Fruit fly (Drosophila melanogaster) whole organism, embryonic: Measurements from ENCODE around the gene CG31287.
A peak's percentile ranks its signal among the peaks of the same experiment; 100 is the strongest.

ENCODE experiments used
- Antp ChIP-seq: fragments of 200-800 bp; sonication (Bioruptor generic); optimal IDR thresholded peaks from 3 replicates; lab custom pipeline; 2016; ENCODE audit warnings: missing biosample characterization, missing genetic modification characterization
- B-H2 ChIP-seq: fragments of 200-800 bp; sonication (Bioruptor generic); optimal IDR thresholded peaks from 2 replicates; lab custom pipeline; 2018; ENCODE audit warnings: missing biosample characterization, mild to moderate bottlenecking, missing genetic modification characterization
- Bgb ChIP-seq: fragments of 200-800 bp; sonication (Bioruptor generic); IDR thresholded peaks from 2 replicates; pipeline ENCODE4 v1.3.6; 2022; ENCODE audit warnings: missing biosample characterization, missing genetic modification characterization; ENCODE audit not compliant: partially characterized antibody
- CG10209 ChIP-seq: fragments of 200-800 bp; sonication (Bioruptor generic); optimal IDR thresholded peaks from 3 replicates; lab custom pipeline; 2017; ENCODE audit warnings: missing biosample characterization, mild to moderate bottlenecking, missing genetic modification characterization, missing genetic modification reagents
- CG1024 ChIP-seq: fragments of 200-800 bp; sonication (Bioruptor generic); IDR thresholded peaks from 2 replicates; pipeline ENCODE4 v1.3.6; 2022; ENCODE audit warnings: missing biosample characterization, missing genetic modification characterization
- CG10366 ChIP-seq: fragments of 200-800 bp; sonication (Bioruptor generic); IDR thresholded peaks from 2 replicates; pipeline ENCODE4 v1.3.6; 2022; ENCODE audit warnings: missing biosample characterization, missing genetic modification characterization
- CG11456 ChIP-seq: fragments of 200-800 bp; sonication (Bioruptor generic); IDR thresholded peaks from 3 replicates; pipeline ENCODE4 v1.3.6; 2022; ENCODE audit warnings: missing biosample characterization, missing genetic modification characterization
- CG12299 ChIP-seq: fragments of 200-800 bp; sonication (Bioruptor generic); optimal IDR thresholded peaks from 2 replicates; lab custom pipeline; 2018; ENCODE audit warnings: missing biosample characterization, mild to moderate bottlenecking, missing genetic modification characterization
- CG13775 ChIP-seq: fragments of 200-800 bp; sonication (Bioruptor generic); optimal IDR thresholded peaks from 3 replicates; lab custom pipeline; 2017; ENCODE audit warnings: missing biosample characterization, mild to moderate bottlenecking, missing genetic modification characterization
- CG13894 ChIP-seq: fragments of 200-800 bp; sonication (Bioruptor generic); optimal IDR thresholded peaks from 3 replicates; lab custom pipeline; 2018; ENCODE audit warnings: missing biosample characterization, mild to moderate bottlenecking, missing genetic modification characterization, moderate library complexity
- CG15011 ChIP-seq: fragments of 200-800 bp; sonication (Bioruptor generic); optimal IDR thresholded peaks from 3 replicates; lab custom pipeline; 2018; ENCODE audit warnings: missing biosample characterization, mild to moderate bottlenecking, missing genetic modification characterization
- CG15514 ChIP-seq: fragments of 200-800 bp; sonication (Bioruptor generic); optimal IDR thresholded peaks from 3 replicates; lab custom pipeline; 2017; ENCODE audit warnings: missing biosample characterization, missing genetic modification characterization, mild to moderate bottlenecking, moderate library complexity, missing genetic modification reagents
- CG17361 ChIP-seq: fragments of 200-800 bp; sonication (Bioruptor generic); IDR thresholded peaks from 3 replicates; pipeline ENCODE4 v1.3.6; 2022; ENCODE audit warnings: missing biosample characterization, missing genetic modification characterization
- CG30431 ChIP-seq: fragments of 200-800 bp; sonication (Bioruptor generic); optimal IDR thresholded peaks from 2 replicates; lab custom pipeline; 2017; ENCODE audit warnings: missing biosample characterization, missing genetic modification characterization
- CG3163 ChIP-seq: fragments of 200-800 bp; sonication (Bioruptor generic); optimal IDR thresholded peaks from 3 replicates; lab custom pipeline; 2016; ENCODE audit warnings: missing biosample characterization, missing genetic modification characterization
- CG34422 ChIP-seq: fragments of 200-800 bp; sonication (Bioruptor generic); IDR thresholded peaks from 3 replicates; pipeline ENCODE4 v1.3.6; 2022; ENCODE audit warnings: missing biosample characterization, missing genetic modification characterization
- CG3847 ChIP-seq: fragments of 200-800 bp; sonication (Bioruptor generic); IDR thresholded peaks from 2 replicates; pipeline ENCODE4 v1.3.6; 2022; ENCODE audit warnings: missing biosample characterization, missing genetic modification characterization
- CG3995 ChIP-seq: fragments of 200-800 bp; sonication (Bioruptor generic); optimal IDR thresholded peaks from 3 replicates; lab custom pipeline; 2016; ENCODE audit warnings: missing biosample characterization, missing genetic modification characterization
- CG42726 ChIP-seq: fragments of 200-800 bp; sonication (Bioruptor generic); IDR thresholded peaks from 2 replicates; pipeline ENCODE4 v1.3.6; 2022; ENCODE audit warnings: missing biosample characterization, missing genetic modification characterization; ENCODE audit not compliant: partially characterized antibody
- CG4404 ChIP-seq: fragments of 200-800 bp; sonication (Bioruptor generic); IDR thresholded peaks from 2 replicates; pipeline ENCODE4 v1.3.6; 2022; ENCODE audit warnings: missing biosample characterization, missing genetic modification characterization
- CG5245 ChIP-seq: fragments of 200-800 bp; sonication (Bioruptor generic); optimal IDR thresholded peaks from 3 replicates; lab custom pipeline; 2016; ENCODE audit warnings: missing biosample characterization, missing genetic modification characterization
- CG9817 ChIP-seq: fragments of 200-800 bp; sonication (Bioruptor generic); optimal IDR thresholded peaks from 2 replicates; lab custom pipeline; 2018; ENCODE audit warnings: missing biosample characterization, mild to moderate bottlenecking, missing genetic modification characterization, moderate library complexity
- CkIIα-i1 ChIP-seq: fragments of 200-800 bp; sonication (Bioruptor generic); IDR thresholded peaks from 2 replicates; pipeline ENCODE4 v1.3.6; 2022; ENCODE audit warnings: missing biosample characterization, missing genetic modification characterization
- Deaf1 ChIP-seq: fragments of 200-800 bp; optimal IDR thresholded peaks from 3 replicates; lab custom pipeline; 2019; ENCODE audit warnings: missing biosample characterization, mild to moderate bottlenecking, missing genetic modification characterization, moderate library complexity
- Dfd ChIP-seq, 2 experiments: fragments of >200 bp; optimal IDR thresholded peaks; 2 replicates each; lab custom pipeline; 2017; ENCODE audit warnings: missing biosample characterization in 2 of 2, missing genetic modification characterization in 2 of 2
- Drgx ChIP-seq: fragments of 200-800 bp; sonication (Bioruptor generic); IDR thresholded peaks from 2 replicates; pipeline ENCODE4 v1.3.6; 2022; ENCODE audit warnings: missing biosample characterization, missing genetic modification characterization
- Elba2 ChIP-seq: fragments of 200-800 bp; sonication (Bioruptor generic); optimal IDR thresholded peaks from 3 replicates; lab custom pipeline; 2016; ENCODE audit warnings: missing biosample characterization, missing genetic modification characterization
- Ets65A ChIP-seq: fragments of 200-800 bp; sonication (Bioruptor generic); peaks from one replicate; lab custom pipeline; 2016; ENCODE audit warnings: missing biosample characterization, missing genetic modification characterization
- Hr51 ChIP-seq, 2 experiments: fragments of 200-800 bp; sonication (Bioruptor generic); optimal IDR thresholded peaks; 2 replicates in 1 of 2; 3 replicates in 1 of 2; lab custom pipeline; 2016 to 2018; ENCODE audit warnings: missing biosample characterization in 2 of 2, missing genetic modification characterization in 2 of 2, mild to moderate bottlenecking in 1 of 2, moderate library complexity in 1 of 2
- MBD-R2 ChIP-seq: fragments of 200-800 bp; sonication (Bioruptor generic); IDR thresholded peaks from 2 replicates; pipeline ENCODE4 v1.3.6; 2022; ENCODE audit warnings: missing biosample characterization, missing genetic modification characterization
- Opbp ChIP-seq: fragments of 200-800 bp; sonication (Bioruptor generic); IDR thresholded peaks from 3 replicates; pipeline ENCODE4 v1.3.6; 2022; ENCODE audit warnings: missing biosample characterization, missing genetic modification characterization; ENCODE audit not compliant: partially characterized antibody
- Xbp1 ChIP-seq: fragments of 200-800 bp; sonication (Bioruptor generic); optimal IDR thresholded peaks from 3 replicates; lab custom pipeline; 2016; ENCODE audit warnings: missing biosample characterization, mild to moderate bottlenecking, missing genetic modification characterization
- Xrp1 ChIP-seq: fragments of 200-800 bp; sonication (Bioruptor generic); IDR thresholded peaks from 2 replicates; pipeline ENCODE4 v1.3.6; 2022; ENCODE audit warnings: missing biosample characterization, missing genetic modification characterization
- abd-A ChIP-seq: fragments of 200-800 bp; sonication (Bioruptor generic); optimal IDR thresholded peaks from 3 replicates; lab custom pipeline; 2019; ENCODE audit warnings: missing biosample characterization, mild to moderate bottlenecking, missing genetic modification characterization, moderate library complexity
- ato ChIP-seq: fragments of 200-800 bp; sonication (Bioruptor generic); IDR thresholded peaks from 2 replicates; pipeline ENCODE4 v1.3.6; 2022; ENCODE audit warnings: missing biosample characterization, missing genetic modification characterization; ENCODE audit not compliant: partially characterized antibody
- corto ChIP-seq: fragments of 200-800 bp; sonication (Bioruptor generic); optimal IDR thresholded peaks from 2 replicates; lab custom pipeline; 2016; ENCODE audit warnings: missing biosample characterization, mild to moderate bottlenecking, missing genetic modification characterization, moderate library complexity
- dimm ChIP-seq: fragments of 200-800 bp; sonication (Bioruptor generic); IDR thresholded peaks from 2 replicates; pipeline ENCODE4 v1.3.6; 2022; ENCODE audit warnings: missing biosample characterization, missing genetic modification characterization
- disco-r ChIP-seq: fragments of 200-800 bp; sonication (Bioruptor generic); optimal IDR thresholded peaks from 2 replicates; lab custom pipeline; 2016; ENCODE audit warnings: missing biosample characterization, missing genetic modification characterization
- ewg ChIP-seq: fragments of 200-800 bp; sonication (Bioruptor generic); optimal IDR thresholded peaks from 3 replicates; lab custom pipeline; 2017; ENCODE audit warnings: mild to moderate bottlenecking, missing biosample characterization, missing genetic modification reagents, missing genetic modification characterization
- ftz-f1 ChIP-seq: fragments of 200-800 bp; sonication (Bioruptor generic); optimal IDR thresholded peaks from 2 replicates; lab custom pipeline; 2016; ENCODE audit warnings: missing biosample characterization, missing genetic modification characterization
- ind ChIP-seq: fragments of 200-800 bp; sonication (Bioruptor generic); optimal IDR thresholded peaks from 3 replicates; lab custom pipeline; 2016; ENCODE audit warnings: missing biosample characterization, missing genetic modification characterization
- klu ChIP-seq: fragments of 200-800 bp; sonication (Bioruptor generic); IDR thresholded peaks from 2 replicates; pipeline ENCODE4 v1.3.6; 2022; ENCODE audit warnings: missing biosample characterization, missing genetic modification characterization
- lola ChIP-seq, 3 experiments: fragments of >200 bp in 2 of 3; fragments of 200-800 bp in 1 of 3; sonication (Bioruptor generic) in 1 of 3; optimal IDR thresholded peaks; 2 replicates each; lab custom pipeline; 2017 to 2019; ENCODE audit warnings: missing biosample characterization in 3 of 3, missing genetic modification characterization in 3 of 3, mild to moderate bottlenecking in 1 of 3, moderate library complexity in 1 of 3
- onecut ChIP-seq: fragments of 200-800 bp; sonication (Bioruptor generic); IDR thresholded peaks from 2 replicates; pipeline ENCODE4 v1.3.6; 2022; ENCODE audit warnings: missing biosample characterization, missing genetic modification characterization
- row ChIP-seq: fragments of 200-800 bp; sonication (Bioruptor generic); IDR thresholded peaks from 3 replicates; pipeline ENCODE4 v1.3.6; 2022; ENCODE audit warnings: missing biosample characterization, missing genetic modification characterization
- run ChIP-seq: fragments of 200-800 bp; sonication (Bioruptor generic); optimal IDR thresholded peaks from 3 replicates; lab custom pipeline; 2018; ENCODE audit warnings: missing biosample characterization, mild to moderate bottlenecking, missing genetic modification characterization
- shn ChIP-seq: fragments of 200-800 bp; sonication (Bioruptor generic); optimal IDR thresholded peaks from 3 replicates; lab custom pipeline; 2016; ENCODE audit warnings: missing biosample characterization, missing genetic modification characterization
- slp2 ChIP-seq: fragments of 200-800 bp; sonication (Bioruptor generic); optimal IDR thresholded peaks from 2 replicates; lab custom pipeline; 2016; ENCODE audit warnings: missing biosample characterization, missing genetic modification characterization
- twi ChIP-seq: fragments of 200-800 bp; optimal IDR thresholded peaks from 2 replicates; lab custom pipeline; 2019; ENCODE audit warnings: missing biosample characterization, mild to moderate bottlenecking, missing genetic modification characterization, moderate library complexity

The CG31287 gene

dm6 chr3R:16231385-16232307 is 28.5 kb downstream of the CG31287 start (continued):
- TF ChIP-seq CG15514 (GFP tag; lab: Kevin White, UChicago), result peak; percentile 51
- no peak for TF ChIP-seq CG4404 (GFP tag; lab: Robert Waterston, UW)
- TF ChIP-seq ewg (GFP tag; lab: Kevin White, UChicago), result peak; percentile 63
- peak; percentile 64 for TF ChIP-seq CG5245
- peak; percentile 74 for TF ChIP-seq CG30431
- peak; percentile 21 for TF ChIP-seq CG13894
- no peak for TF ChIP-seq Elba2 (GFP tag; lab: Kevin White, UChicago)
- TF ChIP-seq run (tag; lab: Kevin White, UChicago), result peak; percentile 24
- TF ChIP-seq CG17361, result no peak
- TF ChIP-seq Xbp1, result peak; percentile 71
- no peak for TF ChIP-seq CG1024 (GFP tag; lab: Robert Waterston, UW)
- peak; percentile 84 for TF ChIP-seq CG10209
- peak; percentile 76 for TF ChIP-seq ftz-f1
- no peak for TF ChIP-seq Dfd (GFP tag; optimal IDR thresholded peaks at IDR 0.05; lab: Kevin White, UChicago)
- no peak for TF ChIP-seq Opbp (GFP tag; lab: Robert Waterston, UW)
- TF ChIP-seq row (GFP tag; lab: Robert Waterston, UW), result no peak
- peak; percentile 47 to 77 for TF ChIP-seq Hr51 (GFP tag; optimal IDR thresholded peaks at IDR 0.05; lab: Kevin White, UChicago)
- no peak for TF ChIP-seq CG11456 (GFP tag; lab: Robert Waterston, UW)
- TF ChIP-seq CG13775, result peak; percentile 63
- TF ChIP-seq klu (GFP tag; lab: Robert Waterston, UW), result no peak
- TF ChIP-seq Xrp1 (GFP tag; lab: Robert Waterston, UW), result no peak
- peak; percentile 53 for TF ChIP-seq twi (tag; lab: Kevin White, UChicago)
- peak; percentile 94 for TF ChIP-seq Ets65A (GFP tag; lab: Kevin White, UChicago)
- no peak for TF ChIP-seq ato (GFP tag; lab: Robert Waterston, UW)
- TF ChIP-seq disco-r (GFP tag; lab: Kevin White, UChicago), result peak; percentile 61
- peak; percentile 67 for TF ChIP-seq CG9817 (tag; lab: Kevin White, UChicago)
- TF ChIP-seq MBD-R2 (GFP tag; lab: Robert Waterston, UW), result no peak
- TF ChIP-seq ind (GFP tag; lab: Kevin White, UChicago), result peak; percentile 77
- no peak for TF ChIP-seq CG3847 (GFP tag; lab: Robert Waterston, UW)
- TF ChIP-seq CG42726 (GFP tag; lab: Robert Waterston, UW), result no peak
- TF ChIP-seq Deaf1 (tag; lab: Kevin White, UChicago), result peak; percentile 56
- no peak for TF ChIP-seq dimm (GFP tag; lab: Robert Waterston, UW)
- TF ChIP-seq CkIIα-i1, result no peak
- TF ChIP-seq shn (GFP tag; lab: Kevin White, UChicago), result peak; percentile 60
- peak; percentile 78 for TF ChIP-seq Antp (GFP tag; lab: Kevin White, UChicago)
- peak; percentile 60 for TF ChIP-seq slp2 (GFP tag; lab: Kevin White, UChicago)
- TF ChIP-seq abd-A (tag; lab: Kevin White, UChicago), result peak; percentile 84
- no peak for TF ChIP-seq B-H2 (GFP tag; lab: Kevin White, UChicago)
- TF ChIP-seq CG34422 (GFP tag; lab: Robert Waterston, UW), result no peak
- 0 out of 2 replicates have a peak, but pooled peaks have one; percentile 17 for TF ChIP-seq onecut
- no peak for TF ChIP-seq Drgx (GFP tag; lab: Robert Waterston, UW)
- TF ChIP-seq corto (GFP tag; lab: Kevin White, UChicago), result no peak
- peak; percentile 50 for TF ChIP-seq CG3163
- no peak for TF ChIP-seq CG3995 (GFP tag; lab: Kevin White, UChicago)
- peak in 1 of 3 experiments; percentile 82 for TF ChIP-seq lola (GFP tag; optimal IDR thresholded peaks at IDR 0.05; lab: Kevin White, UChicago)
- TF ChIP-seq Bgb (GFP tag; lab: Robert Waterston, UW), result no peak
- peak; percentile 58 for TF ChIP-seq CG15011 (GFP tag; lab: Kevin White, UChicago)
- no peak for TF ChIP-seq CG10366
- peak; percentile 50 for TF ChIP-seq CG12299
